Fruit fly (Drosophila melanogaster) whole organism, embryonic: ENCODE data around the gene CG3534.

ENCODE experiments used
- Abd-B ChIP-seq: fragments of 200-800 bp; sonication (Bioruptor generic); optimal IDR thresholded peaks from 2 replicates; lab custom pipeline; 2018; ENCODE audit warnings: missing biosample characterization, mild to moderate bottlenecking, missing genetic modification characterization, moderate library complexity
- Blimp-1 ChIP-seq: fragments of 200-800 bp; sonication (Bioruptor generic); optimal IDR thresholded peaks from 3 replicates; lab custom pipeline; 2018; ENCODE audit warnings: missing biosample characterization, missing genetic modification characterization, mild to moderate bottlenecking, moderate library complexity, missing genetic modification reagents
- C15 ChIP-seq: fragments of 200-800 bp; sonication (Bioruptor generic); IDR thresholded peaks from 3 replicates; pipeline ENCODE4 v1.3.6; 2022; ENCODE audit warnings: missing biosample characterization, missing genetic modification characterization
- CG10267 ChIP-seq: fragments of 200-800 bp; sonication (Bioruptor generic); optimal IDR thresholded peaks from 2 replicates; lab custom pipeline; 2018; ENCODE audit warnings: missing biosample characterization, mild to moderate bottlenecking, missing genetic modification characterization, moderate library complexity
- CG10274 ChIP-seq: fragments of 200-800 bp; sonication (Bioruptor generic); optimal IDR thresholded peaks from 3 replicates; lab custom pipeline; 2017; ENCODE audit warnings: missing biosample characterization, mild to moderate bottlenecking, missing genetic modification characterization
- CG10565 ChIP-seq: fragments of 200-800 bp; sonication (Bioruptor generic); optimal IDR thresholded peaks from 3 replicates; lab custom pipeline; 2016; ENCODE audit warnings: missing biosample characterization, mild to moderate bottlenecking, missing genetic modification characterization
- CG11696 ChIP-seq: fragments of 200-800 bp; sonication (Bioruptor generic); IDR thresholded peaks from 2 replicates; pipeline ENCODE4 v1.3.6; 2022; ENCODE audit warnings: missing biosample characterization, missing genetic modification characterization
- CG13894 ChIP-seq: fragments of 200-800 bp; sonication (Bioruptor generic); optimal IDR thresholded peaks from 3 replicates; lab custom pipeline; 2018; ENCODE audit warnings: missing biosample characterization, mild to moderate bottlenecking, missing genetic modification characterization, moderate library complexity
- CG14710 ChIP-seq: fragments of 200-800 bp; sonication (Bioruptor generic); optimal IDR thresholded peaks from 3 replicates; lab custom pipeline; 2019; ENCODE audit warnings: missing biosample characterization, mild to moderate bottlenecking, missing genetic modification characterization, moderate library complexity
- CG14965 ChIP-seq: fragments of 200-800 bp; sonication (Bioruptor generic); optimal IDR thresholded peaks from 2 replicates; lab custom pipeline; 2016; ENCODE audit warnings: missing biosample characterization, missing genetic modification characterization, borderline replicate concordance
- CG1792 ChIP-seq: fragments of 200-800 bp; sonication (Bioruptor generic); optimal IDR thresholded peaks from 2 replicates; lab custom pipeline; 2016; ENCODE audit warnings: missing biosample characterization, missing genetic modification characterization
- CG30020 ChIP-seq: fragments of 200-800 bp; optimal IDR thresholded peaks from 2 replicates; lab custom pipeline; 2019; ENCODE audit warnings: missing biosample characterization, mild to moderate bottlenecking, missing genetic modification characterization, moderate library complexity
- CG31441 ChIP-seq: fragments of 200-800 bp; sonication (Bioruptor generic); IDR thresholded peaks from 2 replicates; pipeline ENCODE4 v1.3.6; 2022; ENCODE audit warnings: missing biosample characterization, missing genetic modification characterization
- CG3407 ChIP-seq: fragments of 200-800 bp; sonication (Bioruptor generic); optimal IDR thresholded peaks from 2 replicates; lab custom pipeline; 2018; ENCODE audit warnings: missing biosample characterization, mild to moderate bottlenecking, missing genetic modification characterization
- CG3847 ChIP-seq: fragments of 200-800 bp; sonication (Bioruptor generic); IDR thresholded peaks from 2 replicates; pipeline ENCODE4 v1.3.6; 2022; ENCODE audit warnings: missing biosample characterization, missing genetic modification characterization
- CG3995 ChIP-seq: fragments of 200-800 bp; sonication (Bioruptor generic); optimal IDR thresholded peaks from 3 replicates; lab custom pipeline; 2016; ENCODE audit warnings: missing biosample characterization, missing genetic modification characterization
- CG4360 ChIP-seq: fragments of 200-800 bp; sonication (Bioruptor generic); IDR thresholded peaks from 2 replicates; pipeline ENCODE4 v1.3.6; 2022; ENCODE audit warnings: missing biosample characterization, missing genetic modification characterization
- CG6254 ChIP-seq: fragments of 200-800 bp; sonication (Bioruptor generic); optimal IDR thresholded peaks from 3 replicates; lab custom pipeline; 2017; ENCODE audit warnings: mild to moderate bottlenecking, missing biosample characterization, missing genetic modification reagents, missing genetic modification characterization
- CG7786 ChIP-seq: fragments of 200-800 bp; sonication (Bioruptor generic); optimal IDR thresholded peaks from 2 replicates; lab custom pipeline; 2016; ENCODE audit warnings: missing biosample characterization, missing genetic modification characterization
- CG7963 ChIP-seq: fragments of 200-800 bp; sonication (Bioruptor generic); IDR thresholded peaks from 3 replicates; pipeline ENCODE4 v1.3.6; 2022; ENCODE audit warnings: missing biosample characterization, missing genetic modification characterization; ENCODE audit not compliant: partially characterized antibody
- CG8924 ChIP-seq: fragments of 200-800 bp; optimal IDR thresholded peaks from 3 replicates; lab custom pipeline; 2019; ENCODE audit warnings: missing biosample characterization, mild to moderate bottlenecking, missing genetic modification characterization, moderate library complexity
- CTCF ChIP-seq: fragments of 200-800 bp; sonication (Bioruptor generic); optimal IDR thresholded peaks from 2 replicates; lab custom pipeline; 2017; ENCODE audit warnings: missing biosample characterization, mild to moderate bottlenecking, missing genetic modification characterization, moderate library complexity
- Camta ChIP-seq: fragments of 200-800 bp; sonication (Bioruptor generic); optimal IDR thresholded peaks from 2 replicates; lab custom pipeline; 2016; ENCODE audit warnings: missing biosample characterization, missing genetic modification characterization
- D ChIP-seq, 2 experiments: fragments of 200-800 bp in 1 of 2; fragments of >200 bp in 1 of 2; sonication (Bioruptor generic) in 1 of 2; optimal IDR thresholded peaks; 2 replicates in 1 of 2; 3 replicates in 1 of 2; lab custom pipeline; 2017; ENCODE audit warnings: mild to moderate bottlenecking in 1 of 2, missing biosample characterization in 1 of 2, missing genetic modification characterization in 1 of 2, missing genetic modification reagents in 1 of 2
- GATAe ChIP-seq: fragments of 200-800 bp; sonication (Bioruptor generic); conservative IDR thresholded peaks from 2 replicates; pipeline ENCODE4 v1.3.6; 2022; ENCODE audit warnings: missing biosample characterization, missing genetic modification characterization
- Hr51 ChIP-seq, 2 experiments: fragments of 200-800 bp; sonication (Bioruptor generic); optimal IDR thresholded peaks; 2 replicates in 1 of 2; 3 replicates in 1 of 2; lab custom pipeline; 2016 to 2018; ENCODE audit warnings: missing biosample characterization in 2 of 2, missing genetic modification characterization in 2 of 2, mild to moderate bottlenecking in 1 of 2, moderate library complexity in 1 of 2
- Neu2 ChIP-seq: fragments of 200-800 bp; sonication (Bioruptor generic); optimal IDR thresholded peaks from 3 replicates; lab custom pipeline; 2016; ENCODE audit warnings: missing biosample characterization, missing genetic modification characterization, borderline replicate concordance
- Optix ChIP-seq: fragments of 200-800 bp; sonication (Bioruptor generic); IDR thresholded peaks from 3 replicates; pipeline ENCODE4 v1.3.6; 2022; ENCODE audit warnings: missing biosample characterization, missing genetic modification characterization
- Xrp1 ChIP-seq: fragments of 200-800 bp; sonication (Bioruptor generic); IDR thresholded peaks from 2 replicates; pipeline ENCODE4 v1.3.6; 2022; ENCODE audit warnings: missing biosample characterization, missing genetic modification characterization
- YL-1 ChIP-seq: fragments of 200-800 bp; sonication (Bioruptor generic); optimal IDR thresholded peaks from 3 replicates; lab custom pipeline; 2017; ENCODE audit warnings: missing biosample characterization, mild to moderate bottlenecking, missing genetic modification characterization
- cas ChIP-seq: fragments of 200-800 bp; sonication (Bioruptor generic); IDR thresholded peaks from 2 replicates; pipeline ENCODE4 v1.3.6; 2022; ENCODE audit warnings: missing biosample characterization, missing genetic modification characterization
- crc ChIP-seq: fragments of 200-800 bp; sonication (Bioruptor generic); optimal IDR thresholded peaks from 2 replicates; lab custom pipeline; 2016; ENCODE audit warnings: missing biosample characterization, missing genetic modification characterization
- croc ChIP-seq: fragments of 200-800 bp; sonication (Bioruptor generic); conservative IDR thresholded peaks from 3 replicates; pipeline ENCODE4 v1.3.6; 2022; ENCODE audit warnings: missing biosample characterization, missing genetic modification characterization
- dysf ChIP-seq: fragments of 200-800 bp; sonication (Bioruptor generic); IDR thresholded peaks from 3 replicates; pipeline ENCODE4 v1.3.6; 2022; ENCODE audit warnings: missing biosample characterization, missing genetic modification characterization
- ems ChIP-seq: fragments of 200-800 bp; sonication (Bioruptor generic); optimal IDR thresholded peaks from 3 replicates; lab custom pipeline; 2016; ENCODE audit warnings: missing biosample characterization, missing genetic modification characterization
- gem ChIP-seq: fragments of 200-800 bp; sonication (Bioruptor generic); optimal IDR thresholded peaks from 2 replicates; lab custom pipeline; 2019; ENCODE audit warnings: missing biosample characterization, mild to moderate bottlenecking, missing genetic modification characterization, moderate library complexity
- ham ChIP-seq: fragments of 200-800 bp; sonication (Bioruptor generic); IDR thresholded peaks from 2 replicates; pipeline ENCODE4 v1.3.6; 2022; ENCODE audit warnings: missing biosample characterization, missing genetic modification characterization
- klu ChIP-seq: fragments of 200-800 bp; sonication (Bioruptor generic); IDR thresholded peaks from 2 replicates; pipeline ENCODE4 v1.3.6; 2022; ENCODE audit warnings: missing biosample characterization, missing genetic modification characterization
- lilli ChIP-seq: fragments of 200-800 bp; sonication (Bioruptor generic); optimal IDR thresholded peaks from 3 replicates; lab custom pipeline; 2016; ENCODE audit warnings: missing biosample characterization, missing genetic modification characterization
- nau ChIP-seq: fragments of 200-800 bp; sonication (Bioruptor generic); optimal IDR thresholded peaks from 3 replicates; lab custom pipeline; 2017; ENCODE audit warnings: missing biosample characterization, mild to moderate bottlenecking, missing genetic modification characterization, missing genetic modification reagents
- odd ChIP-seq: fragments of 200-800 bp; sonication (Bioruptor generic); optimal IDR thresholded peaks from 2 replicates; lab custom pipeline; 2017; ENCODE audit warnings: missing biosample characterization, mild to moderate bottlenecking, missing genetic modification characterization
- prd ChIP-seq, 3 experiments: fragments of >200 bp in 2 of 3; fragments of 200-800 bp in 1 of 3; sonication (Bioruptor generic) in 1 of 3; optimal IDR thresholded peaks in 2 of 3; IDR thresholded peaks in 1 of 3; 2 replicates in 2 of 3; 3 replicates in 1 of 3; pipeline versions ENCODE4 v1.3.6 to Lab custom; 2017 to 2022; ENCODE audit warnings: missing biosample characterization in 1 of 3, missing genetic modification characterization in 1 of 3
- salm ChIP-seq: fragments of 200-800 bp; sonication (Bioruptor generic); optimal IDR thresholded peaks from 2 replicates; lab custom pipeline; 2018; ENCODE audit warnings: missing biosample characterization, mild to moderate bottlenecking, missing genetic modification characterization
- slou ChIP-seq: fragments of 200-800 bp; sonication (Bioruptor generic); optimal IDR thresholded peaks from 3 replicates; lab custom pipeline; 2016; ENCODE audit warnings: missing biosample characterization, missing genetic modification characterization
- slp2 ChIP-seq: fragments of 200-800 bp; sonication (Bioruptor generic); optimal IDR thresholded peaks from 2 replicates; lab custom pipeline; 2016; ENCODE audit warnings: missing biosample characterization, missing genetic modification characterization
- sob ChIP-seq: fragments of 200-800 bp; sonication (Bioruptor generic); IDR thresholded peaks from 2 replicates; pipeline ENCODE4 v1.3.6; 2022; ENCODE audit warnings: missing biosample characterization, missing genetic modification characterization
- ssp ChIP-seq: fragments of 200-800 bp; sonication (Bioruptor generic); IDR thresholded peaks from 2 replicates; pipeline ENCODE4 v1.3.6; 2022; ENCODE audit warnings: missing biosample characterization, missing genetic modification characterization
- unpg ChIP-seq: fragments of 200-800 bp; sonication (Bioruptor generic); optimal IDR thresholded peaks from 3 replicates; lab custom pipeline; 2018; ENCODE audit warnings: missing biosample characterization, mild to moderate bottlenecking, missing genetic modification characterization, moderate library complexity
- zf30C ChIP-seq: fragments of 200-800 bp; sonication (Bioruptor generic); optimal IDR thresholded peaks from 3 replicates; lab custom pipeline; 2018; ENCODE audit warnings: missing biosample characterization, mild to moderate bottlenecking, missing genetic modification characterization

Gene CG3534

DNA sequence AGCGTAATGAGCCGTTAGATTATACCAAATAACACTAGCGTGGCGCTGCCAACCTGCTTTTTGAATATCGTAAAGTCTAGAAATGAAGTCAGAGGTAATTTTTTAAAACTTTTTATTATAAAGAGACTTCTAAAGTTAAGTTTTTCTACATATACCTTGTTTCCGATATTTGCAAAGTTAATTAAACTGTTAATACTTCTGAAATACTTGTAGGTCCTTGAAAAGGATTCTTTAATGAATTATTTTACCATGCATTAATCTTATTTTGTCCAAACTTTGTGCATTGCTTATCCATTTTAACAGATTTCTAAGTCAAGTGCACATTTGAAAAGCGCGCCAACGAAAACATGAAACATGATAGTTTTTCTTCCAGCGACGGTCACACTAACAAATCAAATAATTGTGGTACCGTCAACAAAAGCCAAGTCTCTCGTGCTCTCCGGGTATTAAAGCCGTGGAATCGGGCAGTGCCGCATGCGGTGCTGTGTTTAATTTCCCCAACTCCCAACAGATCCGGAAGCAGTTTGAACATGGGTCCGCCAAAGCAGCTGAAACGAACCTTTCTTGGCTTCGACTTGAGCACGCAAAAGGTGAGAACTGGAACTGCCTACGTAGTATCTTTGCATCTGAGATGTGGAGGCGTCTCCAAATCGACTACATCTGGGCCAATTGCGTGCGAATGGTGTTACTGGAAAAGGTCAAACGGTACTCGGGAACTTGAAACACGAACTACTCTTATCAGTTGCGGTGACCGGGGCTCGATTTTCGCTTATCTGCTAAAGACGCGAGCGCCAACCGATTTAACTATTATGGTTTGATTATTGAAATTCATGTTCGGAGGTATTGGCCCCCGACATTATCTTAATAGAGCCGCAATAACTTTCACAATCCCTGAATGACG is at the start of gene CG3534, which contains the start of gene EMC2A (continued):
- no peak for TF ChIP-seq crc (GFP tag; lab: Kevin White, UChicago)
- TF ChIP-seq Neu2 (GFP tag; lab: Kevin White, UChicago), result no peak
- TF ChIP-seq Optix (GFP tag; lab: Robert Waterston, UW), result no peak
- no peak for TF ChIP-seq C15
- no peak for TF ChIP-seq ssp
- TF ChIP-seq CG7963 (GFP tag; lab: Robert Waterston, UW), result no peak
- TF ChIP-seq CG8924 (tag; lab: Kevin White, UChicago), result no peak
- TF ChIP-seq CG6254 (GFP tag; lab: Kevin White, UChicago), result no peak
- TF ChIP-seq CG1792 (GFP tag; lab: Kevin White, UChicago), result no peak
- no peak for TF ChIP-seq nau (GFP tag; lab: Kevin White, UChicago)
- no peak for TF ChIP-seq cas (GFP tag; lab: Robert Waterston, UW)
- peak; percentile 43 for TF ChIP-seq CG10267 (tag; lab: Kevin White, UChicago)
- no peak for TF ChIP-seq gem (tag; lab: Kevin White, UChicago)
- no peak for TF ChIP-seq CG10274 (GFP tag; lab: Kevin White, UChicago)
- TF ChIP-seq Abd-B (GFP tag; lab: Kevin White, UChicago), result peak; percentile 61
- no peak for TF ChIP-seq CG30020 (tag; lab: Kevin White, UChicago)
- no peak for TF ChIP-seq prd (optimal IDR thresholded peaks at IDR 0.05; lab: Kevin White, UChicago)
- no peak; the same call in 2 of the 3 replicates for TF ChIP-seq prd (GFP tag; IDR thresholded peaks at IDR 0.05; lab: Robert Waterston, UW)
- no peak for TF ChIP-seq Blimp-1
- TF ChIP-seq CG14710 (tag; lab: Kevin White, UChicago), result peak; percentile 49
- TF ChIP-seq odd (GFP tag; lab: Kevin White, UChicago), result no peak
- no peak for TF ChIP-seq klu (GFP tag; lab: Robert Waterston, UW)
- no peak for TF ChIP-seq CG3847
- peak; percentile 25 for TF ChIP-seq ems
- no peak for TF ChIP-seq croc (GFP tag; lab: Robert Waterston, UW)
- no peak for TF ChIP-seq CG11696 (GFP tag; lab: Robert Waterston, UW)
- TF ChIP-seq CG31441 (GFP tag; lab: Robert Waterston, UW), result no peak
- TF ChIP-seq salm (tag; lab: Kevin White, UChicago), result no peak
- TF ChIP-seq CG14965 (GFP tag; lab: Kevin White, UChicago), result no peak
- TF ChIP-seq CG10565 (GFP tag; lab: Kevin White, UChicago), result no peak
- TF ChIP-seq slou, result no peak
- peak; percentile 44; the same call in 1 of the 2 replicates for TF ChIP-seq Xrp1 (GFP tag; lab: Robert Waterston, UW)
- no peak for TF ChIP-seq GATAe (GFP tag; lab: Robert Waterston, UW)
- TF ChIP-seq CG3995, result no peak
- TF ChIP-seq CTCF (GFP tag; lab: Kevin White, UChicago), result no peak
- no peak for TF ChIP-seq lilli (GFP tag; lab: Kevin White, UChicago)
- no peak for TF ChIP-seq CG3407 (GFP tag; lab: Kevin White, UChicago)
- TF ChIP-seq Camta (GFP tag; lab: Kevin White, UChicago), result no peak
- no peak for TF ChIP-seq D (optimal IDR thresholded peaks at IDR 0.05; lab: Kevin White, UChicago)
- no peak for TF ChIP-seq D (GFP tag; optimal IDR thresholded peaks at IDR 0.05; lab: Kevin White, UChicago)
- no peak for TF ChIP-seq Hr51 (GFP tag; optimal IDR thresholded peaks at IDR 0.05; lab: Kevin White, UChicago)
- TF ChIP-seq zf30C (GFP tag; lab: Kevin White, UChicago), result no peak
- no peak for TF ChIP-seq unpg (GFP tag; lab: Kevin White, UChicago)
- peak; percentile 24 for TF ChIP-seq YL-1 (GFP tag; lab: Kevin White, UChicago)
- no peak for TF ChIP-seq CG13894 (tag; lab: Kevin White, UChicago)
- TF ChIP-seq sob (GFP tag; lab: Robert Waterston, UW), result no peak
- TF ChIP-seq CG7786 (GFP tag; lab: Kevin White, UChicago), result no peak
- TF ChIP-seq dysf (GFP tag; lab: Robert Waterston, UW), result no peak
- no peak for TF ChIP-seq CG4360
- TF ChIP-seq ham (GFP tag; lab: Robert Waterston, UW), result no peak
- no peak for TF ChIP-seq slp2 (GFP tag; lab: Kevin White, UChicago)
